Fruit fly (Drosophila melanogaster): ENCODE results near the gene PAN3.
A peak's percentile ranks its signal among the peaks of the same experiment; 100 is the strongest.

The PAN3 gene

dm6 chr3L:3046325-3047156, 24.4 kb upstream of the PAN3 start, which contains the start of the genes scramb2 and Sk2:
Gene scramb2, minus strand, starts transcription at chr3L:3046812.
Gene Sk2, plus strand, starts transcription at chr3L:3047087.
- TF ChIP-seq psq (GFP tag; optimal IDR thresholded peaks at IDR 0.05) (peak; percentile 87), pan (optimal IDR thresholded peaks at IDR 0.05) (no peak), CG32264 (GFP tag; optimal IDR thresholded peaks at IDR 0.05) (peak; percentile 75), ey (GFP tag; optimal IDR thresholded peaks at IDR 0.05) (peak; percentile 91), tai (GFP tag; optimal IDR thresholded peaks at IDR 0.05) (no peak), sage (GFP tag; optimal IDR thresholded peaks at IDR 0.05) (peak; percentile 94), Jra (GFP tag; optimal IDR thresholded peaks at IDR 0.05) (peak; percentile 85), Myc (optimal IDR thresholded peaks at IDR 0.05) (peak; percentile 24), rgr (GFP tag; optimal IDR thresholded peaks at IDR 0.05) (peak; percentile 95), CrebA (GFP tag; optimal IDR thresholded peaks at IDR 0.05; ENCODE audit: borderline replicate concordance) (no peak), CG9705 (GFP tag; optimal IDR thresholded peaks at IDR 0.05) (peak; percentile 92), sv (GFP tag; optimal IDR thresholded peaks at IDR 0.05) (peak; percentile 84), fru (GFP tag; optimal IDR thresholded peaks at IDR 0.05) (peak; percentile 86), Abd-B (GFP tag; optimal IDR thresholded peaks at IDR 0.05) (no peak), Hr78 (GFP tag; optimal IDR thresholded peaks at IDR 0.05) (no peak), h (GFP tag; optimal IDR thresholded peaks at IDR 0.05) (peak; percentile 97), foxo (GFP tag; optimal IDR thresholded peaks at IDR 0.05) (peak; percentile 39 to 96), jim (GFP tag; optimal IDR thresholded peaks at IDR 0.05) (peak; percentile 28), brk (GFP tag; optimal IDR thresholded peaks at IDR 0.05) (no peak), Vsx2 (GFP tag; optimal IDR thresholded peaks at IDR 0.05; ENCODE audit: partially characterized antibody) (no peak), br (GFP tag; optimal IDR thresholded peaks at IDR 0.05) (peak; percentile 93), Dif (GFP tag; optimal IDR thresholded peaks at IDR 0.05; ENCODE audit: partially characterized antibody) (peak; percentile 44), dsf (GFP tag; optimal IDR thresholded peaks at IDR 0.05; ENCODE audit: borderline replicate concordance) (peak; percentile 59), OdsH (GFP tag; optimal IDR thresholded peaks at IDR 0.05) (peak; percentile 94), woc (GFP tag; optimal IDR thresholded peaks at IDR 0.05) (peak; percentile 62), N (GFP tag; optimal IDR thresholded peaks at IDR 0.05) (no peak), Hr83 (GFP tag; optimal IDR thresholded peaks at IDR 0.05; ENCODE audit: poor library complexity, severe bottlenecking) (peak; percentile 80), HLH106 (tag; optimal IDR thresholded peaks at IDR 0.05) (peak; percentile 92), Hnf4 (GFP tag; optimal IDR thresholded peaks at IDR 0.05) (peak; percentile 93), lola (GFP tag; optimal IDR thresholded peaks at IDR 0.05) (no peak), dl (GFP tag; optimal IDR thresholded peaks at IDR 0.05; ENCODE audit: insufficient read depth in 1 of 2, partially characterized antibody in 2 of 2) (no peak), GATAd (GFP tag; optimal IDR thresholded peaks at IDR 0.05) (peak; percentile 82), Dfd (GFP tag; optimal IDR thresholded peaks at IDR 0.05) (no peak), dmrt93B (GFP tag; optimal IDR thresholded peaks at IDR 0.05) (peak; percentile 92), Rel (GFP tag; optimal IDR thresholded peaks at IDR 0.05) (peak; percentile 86), Rel (tag; optimal IDR thresholded peaks at IDR 0.05) (peak; percentile 75), Mio (GFP tag; optimal IDR thresholded peaks at IDR 0.05) (peak; percentile 82), usp (GFP tag; optimal IDR thresholded peaks at IDR 0.05) (no peak), Sp1 (GFP tag; optimal IDR thresholded peaks at IDR 0.05) (peak; percentile 94)

- TF ChIP-seq ey (GFP tag; optimal IDR thresholded peaks at IDR 0.05) (no peak), dsf (GFP tag; optimal IDR thresholded peaks at IDR 0.05; ENCODE audit: borderline replicate concordance) (no peak), Sp1 (GFP tag; optimal IDR thresholded peaks at IDR 0.05) (no peak), Rel (GFP tag; optimal IDR thresholded peaks at IDR 0.05) (no peak), Rel (tag; optimal IDR thresholded peaks at IDR 0.05) (no peak), Hr83 (GFP tag; optimal IDR thresholded peaks at IDR 0.05; ENCODE audit: poor library complexity, severe bottlenecking) (no peak), Mio (GFP tag; optimal IDR thresholded peaks at IDR 0.05) (no peak), sv (GFP tag; optimal IDR thresholded peaks at IDR 0.05) (no peak), Hr78 (GFP tag; optimal IDR thresholded peaks at IDR 0.05) (no peak), fru (GFP tag; optimal IDR thresholded peaks at IDR 0.05) (no peak), Vsx2 (GFP tag; optimal IDR thresholded peaks at IDR 0.05; ENCODE audit: partially characterized antibody) (no peak), rgr (GFP tag; optimal IDR thresholded peaks at IDR 0.05) (no peak)
These were observed 22.3 kb upstream of the PAN3 start for dm6 chr3L:3048647-3049046.
